Fruit fly (Drosophila melanogaster): ENCODE results near the gene Unc-76.

The Unc-76 gene

DNA sequence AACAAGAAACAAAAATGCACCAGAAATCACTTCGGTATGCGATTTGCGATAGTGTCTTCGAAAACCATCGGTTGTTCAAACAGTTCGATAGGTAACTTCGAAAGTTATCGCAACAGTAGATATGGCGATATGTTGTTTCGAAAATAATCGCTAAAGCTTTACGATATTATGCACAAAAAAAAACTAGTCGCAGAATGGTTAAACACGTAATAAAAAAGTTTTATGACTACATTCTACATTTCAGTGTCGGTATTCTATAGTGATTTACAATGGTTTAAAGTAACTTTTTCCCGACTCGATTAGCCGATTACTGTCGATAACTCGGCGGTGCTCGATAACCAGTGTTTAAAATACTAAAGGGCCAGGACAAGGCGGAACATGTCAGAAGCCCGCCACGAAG lies 15.3 kb upstream of the Unc-76 start, which contains the start of gene CG4281 (continued):
- TF ChIP-seq pzg (GFP tag; optimal IDR thresholded peaks at IDR 0.05): peak; percentile 67
- no peak for TF ChIP-seq CG12769 (tag; optimal IDR thresholded peaks at IDR 0.05)
- no peak for TF ChIP-seq pnt (GFP tag; optimal IDR thresholded peaks at IDR 0.05)
- TF ChIP-seq cato (GFP tag; optimal IDR thresholded peaks at IDR 0.05; ENCODE audit: borderline replicate concordance): no peak
- TF ChIP-seq ind (GFP tag; optimal IDR thresholded peaks at IDR 0.05): no peak
- TF ChIP-seq Fer2 (tag; optimal IDR thresholded peaks at IDR 0.05): no peak
- TF ChIP-seq grau (tag; optimal IDR thresholded peaks at IDR 0.05): no peak
- TF ChIP-seq tin (GFP tag; optimal IDR thresholded peaks at IDR 0.05): no peak
- peak; percentile 36 for TF ChIP-seq CG3995 (GFP tag; optimal IDR thresholded peaks at IDR 0.05)
- TF ChIP-seq Camta (GFP tag; optimal IDR thresholded peaks at IDR 0.05): no peak
- TF ChIP-seq Gug (GFP tag; IDR thresholded peaks at IDR 0.05): no peak
- TF ChIP-seq CG14014 (GFP tag; IDR thresholded peaks at IDR 0.05): no peak
- TF ChIP-seq CG9727 (GFP tag; optimal IDR thresholded peaks at IDR 0.05): peak; percentile 11
- TF ChIP-seq yki (optimal IDR thresholded peaks at IDR 0.05): no peak
- peak; percentile 74 for TF ChIP-seq Dp (GFP tag; optimal IDR thresholded peaks at IDR 0.05)
- no peak for TF ChIP-seq prd (optimal IDR thresholded peaks at IDR 0.05)
- TF ChIP-seq prd (GFP tag; IDR thresholded peaks at IDR 0.05): no peak
- TF ChIP-seq otp (GFP tag; IDR thresholded peaks at IDR 0.05): no peak
- no peak for TF ChIP-seq CG13624 (GFP tag; optimal IDR thresholded peaks at IDR 0.05)
- TF ChIP-seq caup (GFP tag; optimal IDR thresholded peaks at IDR 0.05; ENCODE audit: severe bottlenecking): no peak
- no peak for TF ChIP-seq dpn (GFP tag; optimal IDR thresholded peaks at IDR 0.05)
- no peak for TF ChIP-seq CG6272 (GFP tag; IDR thresholded peaks at IDR 0.05)
- no peak for TF ChIP-seq Ravus (GFP tag; IDR thresholded peaks at IDR 0.05)
- TF ChIP-seq crol (GFP tag; IDR thresholded peaks at IDR 0.05): no peak
- no peak for TF ChIP-seq CG8281 (tag; optimal IDR thresholded peaks at IDR 0.05)
- TF ChIP-seq peb (GFP tag; IDR thresholded peaks at IDR 0.05): no peak
- TF ChIP-seq oc (tag; optimal IDR thresholded peaks at IDR 0.05): no peak
- TF ChIP-seq CG15269 (tag; optimal IDR thresholded peaks at IDR 0.05): no peak
- no peak for TF ChIP-seq B-H2 (GFP tag; optimal IDR thresholded peaks at IDR 0.05)
- no peak for TF ChIP-seq Drgx (GFP tag; IDR thresholded peaks at IDR 0.05)
- TF ChIP-seq tll (GFP tag; optimal IDR thresholded peaks at IDR 0.05): no peak
- peak; percentile 80 for TF ChIP-seq nerfin-2 (GFP tag; IDR thresholded peaks at IDR 0.05; ENCODE audit: partially characterized antibody)
- TF ChIP-seq CG4424 (GFP tag; optimal IDR thresholded peaks at IDR 0.05): no peak
- no peak for TF ChIP-seq kah (GFP tag; optimal IDR thresholded peaks at IDR 0.05)
- TF ChIP-seq inv (GFP tag; IDR thresholded peaks at IDR 0.05; ENCODE audit: partially characterized antibody): peak; percentile 85
- no peak for TF ChIP-seq Side (GFP tag; optimal IDR thresholded peaks at IDR 0.05)
- peak; percentile 56 for TF ChIP-seq stwl (tag; optimal IDR thresholded peaks at IDR 0.05)
- peak; percentile 99 for TF ChIP-seq CG34224 (GFP tag; IDR thresholded peaks at IDR 0.05; ENCODE audit: partially characterized antibody)
- TF ChIP-seq cad (GFP tag; optimal IDR thresholded peaks at IDR 0.05): no peak
- no peak for TF ChIP-seq fu2 (GFP tag; optimal IDR thresholded peaks at IDR 0.05)
- peak; percentile 95 for TF ChIP-seq zen2 (GFP tag; IDR thresholded peaks at IDR 0.05; ENCODE audit: partially characterized antibody)
- no peak for TF ChIP-seq CG11723 (GFP tag; optimal IDR thresholded peaks at IDR 0.05)
- TF ChIP-seq CG15696 (tag; optimal IDR thresholded peaks at IDR 0.05): no peak
- peak; percentile 4 for TF ChIP-seq CG2678 (tag; optimal IDR thresholded peaks at IDR 0.05)
- no peak for TF ChIP-seq bcd (GFP tag; optimal IDR thresholded peaks at IDR 0.05)
- peak; percentile 88 for TF ChIP-seq BEAF-32 (GFP tag; optimal IDR thresholded peaks at IDR 0.05)
- no peak for TF ChIP-seq CG6813 (GFP tag; optimal IDR thresholded peaks at IDR 0.05)
- no peak for TF ChIP-seq CG18619 (GFP tag; optimal IDR thresholded peaks at IDR 0.05)
- TF ChIP-seq CG18599 (GFP tag; optimal IDR thresholded peaks at IDR 0.05): no peak
- TF ChIP-seq CG16779 (GFP tag; IDR thresholded peaks at IDR 0.05): no peak
- no peak for TF ChIP-seq CG30431 (GFP tag; optimal IDR thresholded peaks at IDR 0.05)
